Worm (Caenorhabditis elegans) whole organism, L4/young adult: ENCODE results near the gene tpan-1.

Experiments
- W03F9.2 ChIP-seq: fragments of 150-350 bp; optimal IDR thresholded peaks from 2 replicates; lab custom pipeline; 2014; ENCODE audit warnings: missing biosample characterization, missing genetic modification characterization
- dao-5 ChIP-seq: sonication (generic microtip); optimal IDR thresholded peaks from 2 replicates; lab custom pipeline; 2016; ENCODE audit warnings: missing genotype, missing genetic modification characterization, moderate library complexity, missing compliant biosample characterization
- him-1 ChIP-seq: sonication (generic microtip); optimal IDR thresholded peaks from 2 replicates; lab custom pipeline; 2016; ENCODE audit warnings: missing genotype, missing genetic modification reagents, missing genetic modification characterization, missing compliant biosample characterization

- TF ChIP-seq dao-5 (tag; lab: Kevin White, UChicago) (no peak), him-1 (tag; lab: Kevin White, UChicago) (no peak), W03F9.2 (tag; lab: Kevin White, UChicago) (no peak)
These were observed 37.3 kb downstream of the tpan-1 start for ce11 chrV:20826618-20827017.
